Fruit fly (Drosophila melanogaster) whole organism, embryonic: Measurements from ENCODE around the gene Trm7-34.

Experiments used
- CG32772 ChIP-seq: fragments of 200-800 bp; sonication (Bioruptor generic); IDR thresholded peaks from 2 replicates; pipeline ENCODE4 v1.3.6; 2022; ENCODE audit warnings: missing biosample characterization, missing genetic modification characterization
- CG8281 ChIP-seq: fragments of 200-800 bp; sonication (Bioruptor generic); optimal IDR thresholded peaks from 2 replicates; lab custom pipeline; 2018; ENCODE audit warnings: missing biosample characterization, mild to moderate bottlenecking, missing genetic modification characterization, moderate library complexity
- H2.0 ChIP-seq: fragments of 200-800 bp; sonication (Bioruptor generic); IDR thresholded peaks from 2 replicates; pipeline ENCODE4 v1.3.6; 2022; ENCODE audit warnings: missing biosample characterization, missing genetic modification characterization
- Myb ChIP-seq: fragments of 200-800 bp; sonication (Bioruptor generic); optimal IDR thresholded peaks from 2 replicates; lab custom pipeline; 2016; ENCODE audit warnings: missing biosample characterization, missing genetic modification characterization
- gcm2 ChIP-seq: fragments of 200-800 bp; sonication (Bioruptor generic); optimal IDR thresholded peaks from 2 replicates; lab custom pipeline; 2016; ENCODE audit warnings: missing biosample characterization, missing genetic modification characterization
- twi ChIP-seq: fragments of 200-800 bp; optimal IDR thresholded peaks from 2 replicates; lab custom pipeline; 2019; ENCODE audit warnings: missing biosample characterization, mild to moderate bottlenecking, missing genetic modification characterization, moderate library complexity

dm6 chr3R:21181957-21182356 is 48.3 kb upstream of the Trm7-34 start:
- TF ChIP-seq gcm2 (GFP tag; lab: Kevin White, UChicago) (no peak), CG8281 (no peak), CG32772 (GFP tag; lab: Robert Waterston, UW) (no peak), twi (tag; lab: Kevin White, UChicago) (no peak), H2.0 (GFP tag; lab: Robert Waterston, UW) (no peak), Myb (GFP tag; lab: Kevin White, UChicago) (no peak)
